Fruit fly (Drosophila melanogaster) whole organism, embryonic: ENCODE results near the gene TfAP-2.

Experiments used
- Adf1 ChIP-seq: fragments of 200-800 bp; sonication (Bioruptor generic); IDR thresholded peaks from 2 replicates; pipeline ENCODE4 v1.3.6; 2022; ENCODE audit warnings: missing biosample characterization, missing genetic modification characterization
- Antp ChIP-seq: fragments of 200-800 bp; sonication (Bioruptor generic); optimal IDR thresholded peaks from 3 replicates; lab custom pipeline; 2016; ENCODE audit warnings: missing biosample characterization, missing genetic modification characterization
- Bdp1 ChIP-seq: fragments of 200-800 bp; sonication (Bioruptor generic); optimal IDR thresholded peaks from 3 replicates; lab custom pipeline; 2016; ENCODE audit warnings: missing biosample characterization, missing genetic modification characterization
- CG10267 ChIP-seq: fragments of 200-800 bp; sonication (Bioruptor generic); optimal IDR thresholded peaks from 2 replicates; lab custom pipeline; 2018; ENCODE audit warnings: missing biosample characterization, mild to moderate bottlenecking, missing genetic modification characterization, moderate library complexity
- CG11093 ChIP-seq: fragments of 200-800 bp; sonication (Bioruptor generic); IDR thresholded peaks from 3 replicates; pipeline ENCODE4 v1.3.6; 2022; ENCODE audit warnings: missing biosample characterization, missing genetic modification characterization
- CG14965 ChIP-seq: fragments of 200-800 bp; sonication (Bioruptor generic); optimal IDR thresholded peaks from 2 replicates; lab custom pipeline; 2016; ENCODE audit warnings: missing biosample characterization, missing genetic modification characterization, borderline replicate concordance
- CG1603 ChIP-seq: fragments of 200-800 bp; sonication (Bioruptor generic); optimal IDR thresholded peaks from 2 replicates; lab custom pipeline; 2019; ENCODE audit warnings: missing biosample characterization, mild to moderate bottlenecking, missing genetic modification characterization, moderate library complexity
- CG2120 ChIP-seq: fragments of 200-800 bp; sonication (Bioruptor generic); optimal IDR thresholded peaks from 3 replicates; lab custom pipeline; 2016; ENCODE audit warnings: missing biosample characterization, missing genetic modification characterization
- CG2199 ChIP-seq: fragments of 200-800 bp; sonication (Bioruptor generic); IDR thresholded peaks from 3 replicates; pipeline ENCODE4 v1.3.6; 2022; ENCODE audit warnings: missing biosample characterization, missing genetic modification characterization
- CG2889 ChIP-seq: fragments of 200-800 bp; sonication (Bioruptor generic); IDR thresholded peaks from 3 replicates; pipeline ENCODE4 v1.3.6; 2022; ENCODE audit warnings: missing biosample characterization, missing genetic modification characterization
- CG31388 ChIP-seq: fragments of 200-800 bp; sonication (Bioruptor generic); optimal IDR thresholded peaks from 2 replicates; lab custom pipeline; 2016; ENCODE audit warnings: missing biosample characterization, missing genetic modification characterization
- CG32767 ChIP-seq: fragments of 200-800 bp; sonication (Bioruptor generic); IDR thresholded peaks from 2 replicates; pipeline ENCODE4 v1.3.6; 2022; ENCODE audit warnings: missing biosample characterization, missing genetic modification characterization
- CG3847 ChIP-seq: fragments of 200-800 bp; sonication (Bioruptor generic); IDR thresholded peaks from 2 replicates; pipeline ENCODE4 v1.3.6; 2022; ENCODE audit warnings: missing biosample characterization, missing genetic modification characterization
- CG5180 ChIP-seq: fragments of 200-800 bp; sonication (Bioruptor generic); optimal IDR thresholded peaks from 3 replicates; lab custom pipeline; 2017; ENCODE audit warnings: missing biosample characterization, missing genetic modification characterization, mild to moderate bottlenecking, moderate library complexity, missing genetic modification reagents
- CG6813 ChIP-seq: fragments of 200-800 bp; sonication (Bioruptor generic); optimal IDR thresholded peaks from 2 replicates; lab custom pipeline; 2017; ENCODE audit warnings: missing biosample characterization, missing genetic modification characterization, mild to moderate bottlenecking, moderate library complexity, missing genetic modification reagents
- CG9727 ChIP-seq: fragments of 200-800 bp; sonication (Bioruptor generic); optimal IDR thresholded peaks from 3 replicates; lab custom pipeline; 2017; ENCODE audit warnings: missing biosample characterization, mild to moderate bottlenecking, missing genetic modification characterization
- CoRest ChIP-seq: fragments of 200-800 bp; sonication (Bioruptor generic); optimal IDR thresholded peaks from 3 replicates; lab custom pipeline; 2018; ENCODE audit warnings: missing biosample characterization, mild to moderate bottlenecking, missing genetic modification characterization, moderate library complexity
- D19A ChIP-seq: fragments of 200-800 bp; optimal IDR thresholded peaks from 3 replicates; lab custom pipeline; 2019; ENCODE audit warnings: missing biosample characterization, mild to moderate bottlenecking, missing genetic modification characterization, moderate library complexity
- Deaf1 ChIP-seq: fragments of 200-800 bp; optimal IDR thresholded peaks from 3 replicates; lab custom pipeline; 2019; ENCODE audit warnings: missing biosample characterization, mild to moderate bottlenecking, missing genetic modification characterization, moderate library complexity
- Dip2 ChIP-seq: fragments of 200-800 bp; sonication (Bioruptor generic); IDR thresholded peaks from 2 replicates; pipeline ENCODE4 v1.3.6; 2022; ENCODE audit warnings: missing biosample characterization, missing genetic modification characterization
- Dll ChIP-seq: fragments of 200-800 bp; sonication (Bioruptor generic); IDR thresholded peaks from 4 replicates; pipeline ENCODE4 v1.3.6; 2022; ENCODE audit warnings: missing biosample characterization, missing genetic modification characterization; ENCODE audit not compliant: partially characterized antibody
- Elba2 ChIP-seq: fragments of 200-800 bp; sonication (Bioruptor generic); optimal IDR thresholded peaks from 3 replicates; lab custom pipeline; 2016; ENCODE audit warnings: missing biosample characterization, missing genetic modification characterization
- Fer1 ChIP-seq: fragments of 200-800 bp; sonication (Bioruptor generic); optimal IDR thresholded peaks from 2 replicates; lab custom pipeline; 2017; ENCODE audit warnings: missing biosample characterization, mild to moderate bottlenecking, missing genetic modification characterization
- Hand ChIP-seq: fragments of 200-800 bp; sonication (Bioruptor generic); optimal IDR thresholded peaks from 2 replicates; lab custom pipeline; 2017; ENCODE audit warnings: mild to moderate bottlenecking, missing biosample characterization, missing genetic modification reagents, missing genetic modification characterization
- Jarid2 ChIP-seq: fragments of 200-800 bp; sonication (Bioruptor generic); optimal IDR thresholded peaks from 3 replicates; lab custom pipeline; 2017; ENCODE audit warnings: mild to moderate bottlenecking, missing biosample characterization, missing genetic modification reagents, missing genetic modification characterization
- Myb ChIP-seq: fragments of 200-800 bp; sonication (Bioruptor generic); optimal IDR thresholded peaks from 2 replicates; lab custom pipeline; 2016; ENCODE audit warnings: missing biosample characterization, missing genetic modification characterization
- Nf-YC ChIP-seq: fragments of 200-800 bp; optimal IDR thresholded peaks from 3 replicates; lab custom pipeline; 2019; ENCODE audit warnings: missing biosample characterization, mild to moderate bottlenecking, missing genetic modification characterization, moderate library complexity
- Opbp ChIP-seq: fragments of 200-800 bp; sonication (Bioruptor generic); IDR thresholded peaks from 3 replicates; pipeline ENCODE4 v1.3.6; 2022; ENCODE audit warnings: missing biosample characterization, missing genetic modification characterization; ENCODE audit not compliant: partially characterized antibody
- Sox102F ChIP-seq: fragments of 200-800 bp; sonication (Bioruptor generic); optimal IDR thresholded peaks from 2 replicates; lab custom pipeline; 2018; ENCODE audit warnings: missing biosample characterization, mild to moderate bottlenecking, missing genetic modification characterization, moderate library complexity
- Usf ChIP-seq: fragments of 200-800 bp; sonication (Bioruptor generic); optimal IDR thresholded peaks from 2 replicates; lab custom pipeline; 2017; ENCODE audit warnings: missing genotype, missing biosample characterization, missing genetic modification characterization
- ac ChIP-seq: fragments of 200-800 bp; sonication (Bioruptor generic); optimal IDR thresholded peaks from 3 replicates; lab custom pipeline; 2017; ENCODE audit warnings: missing biosample characterization, mild to moderate bottlenecking, missing genetic modification characterization
- cad ChIP-seq: fragments of >200 bp; optimal IDR thresholded peaks from 2 replicates; lab custom pipeline; 2017; ENCODE audit warnings: missing biosample characterization, missing genetic modification characterization
- chinmo ChIP-seq: fragments of 200-800 bp; sonication (Bioruptor generic); IDR thresholded peaks from 4 replicates; pipeline ENCODE4 v1.3.6; 2022; ENCODE audit warnings: missing biosample characterization, missing genetic modification characterization; ENCODE audit not compliant: partially characterized antibody
- ci ChIP-seq: fragments of 200-800 bp; sonication (Bioruptor generic); IDR thresholded peaks from 3 replicates; pipeline ENCODE4 v1.3.6; 2022; ENCODE audit warnings: missing biosample characterization, missing genetic modification characterization
- gfzf ChIP-seq: fragments of 200-800 bp; sonication (Bioruptor generic); optimal IDR thresholded peaks from 2 replicates; lab custom pipeline; 2016; ENCODE audit warnings: missing biosample characterization, mild to moderate bottlenecking, missing genetic modification characterization, moderate library complexity
- ken ChIP-seq: fragments of 200-800 bp; sonication (Bioruptor generic); IDR thresholded peaks from 3 replicates; pipeline ENCODE4 v1.3.6; 2022; ENCODE audit warnings: missing biosample characterization, missing genetic modification characterization
- knrl ChIP-seq: fragments of 200-800 bp; sonication (Bioruptor generic); IDR thresholded peaks from 3 replicates; pipeline ENCODE4 v1.3.6; 2022; ENCODE audit warnings: missing biosample characterization, missing genetic modification characterization; ENCODE audit not compliant: partially characterized antibody
- lola ChIP-seq, 3 experiments: fragments of >200 bp in 2 of 3; fragments of 200-800 bp in 1 of 3; sonication (Bioruptor generic) in 1 of 3; optimal IDR thresholded peaks; 2 replicates each; lab custom pipeline; 2017 to 2019; ENCODE audit warnings: missing biosample characterization in 3 of 3, missing genetic modification characterization in 3 of 3, mild to moderate bottlenecking in 1 of 3, moderate library complexity in 1 of 3
- luna ChIP-seq: fragments of 200-800 bp; sonication (Bioruptor generic); optimal IDR thresholded peaks from 2 replicates; lab custom pipeline; 2016; ENCODE audit warnings: missing biosample characterization, missing genetic modification characterization
- mam ChIP-seq: fragments of 200-800 bp; sonication (Bioruptor generic); optimal IDR thresholded peaks from 3 replicates; lab custom pipeline; 2016; ENCODE audit warnings: missing biosample characterization, missing genetic modification characterization
- oc ChIP-seq: fragments of 200-800 bp; sonication (Bioruptor generic); optimal IDR thresholded peaks from 2 replicates; lab custom pipeline; 2018; ENCODE audit warnings: missing biosample characterization, mild to moderate bottlenecking, missing genetic modification characterization, moderate library complexity
- odd ChIP-seq: fragments of 200-800 bp; sonication (Bioruptor generic); optimal IDR thresholded peaks from 2 replicates; lab custom pipeline; 2017; ENCODE audit warnings: missing biosample characterization, mild to moderate bottlenecking, missing genetic modification characterization
- pros ChIP-seq: fragments of 200-800 bp; sonication (Bioruptor generic); optimal IDR thresholded peaks from 3 replicates; lab custom pipeline; 2019; ENCODE audit warnings: missing biosample characterization, mild to moderate bottlenecking, missing genetic modification characterization, moderate library complexity
- ranshi ChIP-seq: fragments of 200-800 bp; sonication (Bioruptor generic); IDR thresholded peaks from 2 replicates; pipeline ENCODE4 v1.3.6; 2022; ENCODE audit warnings: missing biosample characterization, missing genetic modification characterization
- seq ChIP-seq: fragments of 200-800 bp; sonication (Bioruptor generic); IDR thresholded peaks from 2 replicates; pipeline ENCODE4 v1.3.6; 2022; ENCODE audit warnings: missing biosample characterization, missing genetic modification characterization
- stwl ChIP-seq: fragments of 200-800 bp; sonication (Bioruptor generic); optimal IDR thresholded peaks from 3 replicates; lab custom pipeline; 2018; ENCODE audit warnings: missing biosample characterization, mild to moderate bottlenecking, missing genetic modification characterization, moderate library complexity
- unpg ChIP-seq: fragments of 200-800 bp; sonication (Bioruptor generic); optimal IDR thresholded peaks from 3 replicates; lab custom pipeline; 2018; ENCODE audit warnings: missing biosample characterization, mild to moderate bottlenecking, missing genetic modification characterization, moderate library complexity

The TfAP-2 gene

DNA sequence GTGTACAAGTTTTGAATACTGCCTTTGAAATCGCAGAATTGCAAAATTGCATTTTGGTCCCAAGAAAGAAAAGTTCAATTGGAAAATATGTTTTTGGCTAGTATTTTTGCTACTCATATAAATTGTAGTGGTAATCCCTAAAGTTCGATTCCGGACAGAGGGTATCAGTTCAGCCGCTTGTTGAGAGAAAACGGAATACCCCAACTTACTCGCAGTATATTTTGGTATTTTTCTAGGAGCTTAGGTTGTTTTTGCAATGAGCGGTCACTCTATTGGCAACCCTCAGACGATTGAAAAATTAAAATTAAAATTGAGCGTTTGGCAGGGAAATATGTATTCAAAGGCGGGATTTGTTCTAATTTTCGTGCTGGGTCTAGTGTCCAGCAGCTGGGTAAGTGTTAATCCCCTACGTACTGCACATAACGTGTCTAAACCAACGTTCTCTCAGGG, 12.3 kb upstream of the TfAP-2 start (continued):
- TF ChIP-seq Opbp, result peak; percentile 28; the same call in 1 of the 3 replicates
- peak; percentile 58 for TF ChIP-seq stwl
- no peak for TF ChIP-seq unpg (GFP tag; lab: Kevin White, UChicago)
- TF ChIP-seq CG2889 (GFP tag; lab: Robert Waterston, UW), result no peak
- TF ChIP-seq Dll, result peak; percentile 19; the same call in 1 of the 4 replicates
- TF ChIP-seq mam (GFP tag; lab: Kevin White, UChicago), result peak; percentile 37

DNA sequence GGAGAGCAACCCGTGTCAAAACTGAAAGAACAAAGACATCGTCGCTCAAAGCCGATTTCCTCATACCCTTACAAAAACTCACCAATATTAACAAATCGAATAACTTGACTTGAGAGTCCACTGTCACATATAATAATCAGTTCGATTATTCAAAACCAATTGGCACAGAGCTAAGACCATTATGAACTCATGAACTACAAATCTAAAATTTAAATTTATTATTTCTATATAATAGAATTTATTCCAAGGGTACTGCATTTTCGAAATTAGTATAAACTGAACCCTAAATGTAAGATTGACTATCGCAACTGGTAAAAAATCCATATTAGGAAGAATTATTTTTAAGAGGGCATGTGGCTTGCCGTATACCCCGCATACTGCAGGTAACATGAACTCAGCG, 4.6 kb upstream of the TfAP-2 start:
- TF ChIP-seq D19A (tag; lab: Kevin White, UChicago) (peak; percentile 73), CG5180 (GFP tag; lab: Kevin White, UChicago) (no peak), CG1603 (tag; lab: Kevin White, UChicago) (no peak), gfzf (GFP tag; lab: Kevin White, UChicago) (no peak)

DNA sequence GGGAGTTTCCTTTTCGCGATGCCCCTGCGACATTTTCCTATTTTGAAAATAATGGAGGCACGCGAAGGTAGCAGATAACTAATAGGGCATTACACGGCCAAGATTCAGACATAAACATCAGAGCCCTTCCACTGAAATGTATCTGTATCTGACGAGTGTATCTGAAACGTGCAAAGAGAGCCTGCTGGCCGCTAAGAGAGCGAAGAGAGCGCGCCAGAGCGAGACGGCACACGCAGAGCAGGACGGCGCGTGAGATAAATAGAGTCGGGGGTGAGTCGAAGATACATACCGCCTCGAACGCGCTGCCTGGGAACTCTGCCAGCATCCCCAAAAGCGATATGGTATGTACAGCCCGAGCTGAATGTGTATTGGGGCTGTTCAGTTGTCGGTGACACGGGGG, 1.9 kb upstream of the TfAP-2 start:
- no peak for TF ChIP-seq CG10267 (tag; lab: Kevin White, UChicago)
- TF ChIP-seq Hand, result no peak
- TF ChIP-seq seq (GFP tag; lab: Robert Waterston, UW), result peak; percentile 91
- no peak for TF ChIP-seq Antp
- TF ChIP-seq Elba2 (GFP tag; lab: Kevin White, UChicago), result peak; percentile 39
- TF ChIP-seq cad, result peak; percentile 1
- no peak for TF ChIP-seq Myb
- peak; percentile 50; the same call in 1 of the 4 replicates for TF ChIP-seq chinmo (GFP tag; lab: Robert Waterston, UW)
- no peak for TF ChIP-seq CG3847 (GFP tag; lab: Robert Waterston, UW)
- TF ChIP-seq Jarid2, result peak; percentile 58
- TF ChIP-seq CG11093 (GFP tag; lab: Robert Waterston, UW), result no peak
- peak; percentile 80 for TF ChIP-seq Adf1 (GFP tag; lab: Robert Waterston, UW)
- TF ChIP-seq ken (GFP tag; lab: Robert Waterston, UW), result 0 out of 3 replicates have a peak, but pooled peaks have one; percentile 3
- TF ChIP-seq Deaf1 (tag; lab: Kevin White, UChicago), result peak; percentile 80
- TF ChIP-seq ac, result no peak
- TF ChIP-seq lola (GFP tag; optimal IDR thresholded peaks at IDR 0.05; lab: Kevin White, UChicago), result no peak
- peak; percentile 1 for TF ChIP-seq odd
- no peak for TF ChIP-seq Fer1 (GFP tag; lab: Kevin White, UChicago)
- TF ChIP-seq Dip2 (GFP tag; lab: Robert Waterston, UW), result no peak
- TF ChIP-seq CG2889 (GFP tag; lab: Robert Waterston, UW), result no peak
- peak; percentile 11 for TF ChIP-seq CoRest (tag; lab: Kevin White, UChicago)
- no peak for TF ChIP-seq Usf
- no peak for TF ChIP-seq Sox102F
- TF ChIP-seq pros (GFP tag; lab: Kevin White, UChicago), result peak; percentile 33
- peak; percentile 5 for TF ChIP-seq CG6813
- no peak for TF ChIP-seq ranshi (GFP tag; lab: Robert Waterston, UW)
- TF ChIP-seq Nf-YC, result peak; percentile 95
- TF ChIP-seq ci (GFP tag; lab: Robert Waterston, UW), result peak; percentile 78
- no peak for TF ChIP-seq Bdp1 (GFP tag; lab: Kevin White, UChicago)
- TF ChIP-seq CG31388 (GFP tag; lab: Kevin White, UChicago), result no peak
- TF ChIP-seq CG14965 (GFP tag; lab: Kevin White, UChicago), result no peak
- no peak for TF ChIP-seq knrl (GFP tag; lab: Robert Waterston, UW)
- TF ChIP-seq oc (tag; lab: Kevin White, UChicago), result peak; percentile 39
- no peak for TF ChIP-seq CG2120 (GFP tag; lab: Kevin White, UChicago)
- TF ChIP-seq CG2199 (GFP tag; lab: Robert Waterston, UW), result 0 out of 3 replicates have a peak, but pooled peaks have one; percentile 72
- TF ChIP-seq luna, result no peak
- peak; percentile 91 for TF ChIP-seq CG32767 (GFP tag; lab: Robert Waterston, UW)
- TF ChIP-seq CG9727 (GFP tag; lab: Kevin White, UChicago), result no peak
